Fruit fly (Drosophila melanogaster): ENCODE data around the gene Hml.

DNA sequence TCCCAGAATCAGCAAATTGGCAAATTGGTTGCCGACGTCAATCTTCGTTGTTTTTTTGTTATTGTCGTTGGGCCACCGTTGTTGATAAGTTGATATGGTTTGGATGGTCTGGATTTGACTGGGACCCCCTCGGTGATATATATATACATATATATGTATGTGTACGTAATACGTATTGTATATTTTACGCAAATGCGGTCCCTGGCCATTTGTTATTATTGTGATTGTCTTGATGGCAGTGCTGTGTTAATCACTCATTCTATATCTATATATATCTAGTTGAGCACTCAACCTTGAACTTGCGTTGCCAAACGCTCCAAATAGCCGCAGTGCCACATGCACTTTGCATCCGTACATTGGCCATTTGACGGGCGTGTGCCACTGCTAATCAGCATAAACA, 18.7 kb downstream of the Hml start:
- TF ChIP-seq ttk (optimal IDR thresholded peaks at IDR 0.05) (no peak), Myc (optimal IDR thresholded peaks at IDR 0.05) (no peak), psq (optimal IDR thresholded peaks at IDR 0.05) (no peak), h (optimal IDR thresholded peaks at IDR 0.05) (no peak), insv (optimal IDR thresholded peaks at IDR 0.05) (no peak), Sin3A (optimal IDR thresholded peaks at IDR 0.05) (no peak)
